Worm (Caenorhabditis elegans) whole organism, midembryonic: Measurements from ENCODE around the gene C28F5.1.

ENCODE experiments used
- T22C8.4 ChIP-seq: fragments of 200-800 bp; sonication (Bioruptor generic); IDR thresholded peaks from 2 replicates; pipeline ENCODE4 v1.3.6; 2022; ENCODE audit warnings: missing genetic modification characterization, missing compliant biosample characterization
- flt-1 ChIP-seq: fragments of 200-800 bp; sonication (Bioruptor generic); IDR thresholded peaks from 2 replicates; pipeline ENCODE4 v1.3.6; 2022; ENCODE audit warnings: missing genetic modification characterization, missing compliant biosample characterization
- klf-2 ChIP-seq: fragments of 200-800 bp; sonication (Bioruptor generic); conservative IDR thresholded peaks from 2 replicates; pipeline ENCODE4 v1.3.6; 2022; ENCODE audit warnings: missing genetic modification reagents, missing genetic modification characterization, missing compliant biosample characterization
- ref-1 ChIP-seq: fragments of 200-800 bp; sonication (Bioruptor generic); conservative IDR thresholded peaks from 2 replicates; pipeline ENCODE4 v1.3.6; 2022; ENCODE audit warnings: missing genetic modification reagents, missing genetic modification characterization, missing compliant biosample characterization
- ztf-29 ChIP-seq: fragments of 200-800 bp; sonication (Bioruptor generic); IDR thresholded peaks from 2 replicates; pipeline ENCODE4 v1.3.6; 2022; ENCODE audit warnings: missing genetic modification reagents, missing genetic modification characterization, missing compliant biosample characterization

- no peak for TF ChIP-seq klf-2 (GFP tag; lab: Robert Waterston, UW)
- no peak for TF ChIP-seq ref-1 (GFP tag; lab: Robert Waterston, UW)
- TF ChIP-seq flt-1 = no peak
- TF ChIP-seq ztf-29 (GFP tag; lab: Robert Waterston, UW) = no peak
- TF ChIP-seq T22C8.4 (GFP tag; lab: Robert Waterston, UW) = no peak
Measured at ce11 chrII:7534369-7534768, 29.3 kb downstream of the C28F5.1 start, which contains the start of gene wrt-10.
